Fruit fly (Drosophila melanogaster): ENCODE measurements around the gene Rsf1.

- no peak for TF ChIP-seq rn (GFP tag; IDR thresholded peaks at IDR 0.05)
- no peak for TF ChIP-seq CG34367 (tag; optimal IDR thresholded peaks at IDR 0.05)
- TF ChIP-seq CG8301 (tag; optimal IDR thresholded peaks at IDR 0.05) = no peak
- no peak for TF ChIP-seq CG10348 (GFP tag; IDR thresholded peaks at IDR 0.05)
- no peak for TF ChIP-seq gl (tag; optimal IDR thresholded peaks at IDR 0.05)
- TF ChIP-seq CG17806 (tag; optimal IDR thresholded peaks at IDR 0.05) = no peak
- TF ChIP-seq CG9948 (tag; optimal IDR thresholded peaks at IDR 0.05) = no peak
- no peak for TF ChIP-seq Ets98B (GFP tag; IDR thresholded peaks at IDR 0.05)
Observed at dm6 chr2L:10220501-10221386, 42.6 kb downstream of the Rsf1 start, which contains the start of the genes Npc1a and Prosalpha6.

Data from whole organism, pupa.